Worm (Caenorhabditis elegans) whole organism, L1 larva: ENCODE results near the gene F58A3.3.

Experiments
- aly-2 ChIP-seq: fragments of 150-350 bp; optimal IDR thresholded peaks from 2 replicates; lab custom pipeline; 2014; ENCODE audit warnings: missing biosample characterization, missing genetic modification characterization
- ces-1 ChIP-seq: fragments of 150-350 bp; optimal IDR thresholded peaks from 2 replicates; lab custom pipeline; 2014; ENCODE audit warnings: missing biosample characterization, missing genetic modification reagents, missing genetic modification characterization
- elt-3 ChIP-seq, 6 experiments: fragments of 150-350 bp in 1 of 6; sonication (generic microtip); optimal IDR thresholded peaks; 2 replicates each; lab custom pipeline; 2017 to 2018; ENCODE audit warnings: missing biosample characterization in 6 of 6, missing genetic modification characterization in 6 of 6, inconsistent platforms in 1 of 6
- irx-1 ChIP-seq: sonication (generic microtip); optimal IDR thresholded peaks from 2 replicates; lab custom pipeline; 2016; ENCODE audit warnings: missing genetic modification characterization, missing compliant biosample characterization
- jun-1 ChIP-seq: fragments of 150-350 bp; optimal IDR thresholded peaks from 2 replicates; lab custom pipeline; 2014; ENCODE audit warnings: missing biosample characterization, missing genetic modification reagents, missing genetic modification characterization
- lin-13 ChIP-seq: fragments of 150-350 bp; optimal IDR thresholded peaks from 2 replicates; lab custom pipeline; 2014; ENCODE audit warnings: missing biosample characterization, missing genetic modification reagents, missing genetic modification characterization
- lsy-2 ChIP-seq, 2 experiments: fragments of 150-350 bp; optimal IDR thresholded peaks; 2 replicates each; lab custom pipeline; 2014; ENCODE audit warnings: missing biosample characterization in 2 of 2, missing genetic modification characterization in 2 of 2
- nhr-11 ChIP-seq: fragments of 150-350 bp; optimal IDR thresholded peaks from 2 replicates; lab custom pipeline; 2014; ENCODE audit warnings: missing biosample characterization, missing genetic modification characterization
- nhr-237 ChIP-seq: fragments of 150-350 bp; optimal IDR thresholded peaks from 2 replicates; lab custom pipeline; 2014; ENCODE audit warnings: missing biosample characterization, missing genetic modification characterization
- nhr-76 ChIP-seq: sonication (generic microtip); optimal IDR thresholded peaks from 2 replicates; lab custom pipeline; 2017; ENCODE audit warnings: missing biosample characterization, missing genetic modification characterization
- unc-130 ChIP-seq: fragments of 150-350 bp; optimal IDR thresholded peaks from 2 replicates; lab custom pipeline; 2017; ENCODE audit warnings: missing biosample characterization, missing genetic modification characterization, inconsistent platforms

- TF ChIP-seq aly-2 (tag; lab: Kevin White, UChicago): no peak
- no peak for TF ChIP-seq irx-1 (tag; lab: Kevin White, UChicago)
- TF ChIP-seq elt-3 (tag; optimal IDR thresholded peaks at IDR 0.05; lab: Kevin White, UChicago): no peak
- TF ChIP-seq lin-13: no peak
- no peak for TF ChIP-seq nhr-11 (tag; lab: Kevin White, UChicago)
- TF ChIP-seq jun-1 (tag; lab: Kevin White, UChicago): peak; percentile 34
- no peak for TF ChIP-seq lsy-2 (tag; optimal IDR thresholded peaks at IDR 0.05; lab: Kevin White, UChicago)
- no peak for TF ChIP-seq ces-1 (GFP tag; lab: Kevin White, UChicago)
- TF ChIP-seq nhr-237 (tag; lab: Kevin White, UChicago): no peak
- no peak for TF ChIP-seq nhr-76
- no peak for TF ChIP-seq unc-130 (tag; lab: Kevin White, UChicago)
These were observed 34.7 kb downstream of the F58A3.3 start, which contains the start of gene clc-1 for ce11 chrX:11047183-11047582.
